Worm (Caenorhabditis elegans): Measurements from ENCODE around the gene Y22D7AL.15.

The Y22D7AL.15 gene

ce11 chrIII:1665799-1666308 lies 6.2 kb upstream of the Y22D7AL.15 start, which contains the start of gene Y22D7AR.3:
TSS of gene Y22D7AR.3 (minus strand) at chrIII:1665849.
- TF ChIP-seq efl-1 (optimal IDR thresholded peaks at IDR 0.05) (no peak), efl-1 (GFP tag; optimal IDR thresholded peaks at IDR 0.05 in 1 of 2) (peak in 1 of 2 experiments; percentile 72), ceh-88 (GFP tag; IDR thresholded peaks at IDR 0.05) (no peak)

- TF ChIP-seq pag-3 (tag; optimal IDR thresholded peaks at IDR 0.05; ENCODE audit: borderline replicate concordance, insufficient read depth) = no peak
- no peak for TF ChIP-seq sup-37 (GFP tag; optimal IDR thresholded peaks at IDR 0.05)
- no peak for TF ChIP-seq nhr-19 (GFP tag; conservative IDR thresholded peaks at IDR 0.05)
- no peak for TF ChIP-seq sox-4 (tag; optimal IDR thresholded peaks at IDR 0.05)
- no peak for TF ChIP-seq pqm-1 (tag; optimal IDR thresholded peaks at IDR 0.05)
- no peak for TF ChIP-seq efl-1 (optimal IDR thresholded peaks at IDR 0.05)
- no peak for TF ChIP-seq efl-1 (GFP tag; optimal IDR thresholded peaks at IDR 0.05 in 1 of 2)
- TF ChIP-seq ama-1 (optimal IDR thresholded peaks at IDR 0.05) = no peak
- no peak for TF ChIP-seq nhr-28 (tag; optimal IDR thresholded peaks at IDR 0.05)
- no peak for TF ChIP-seq rnt-1 (tag; optimal IDR thresholded peaks at IDR 0.05)
- no peak for TF ChIP-seq nhr-90 (tag; optimal IDR thresholded peaks at IDR 0.05; ENCODE audit: poor library complexity)
- TF ChIP-seq hpl-2 (GFP tag; optimal IDR thresholded peaks at IDR 0.05) = no peak
- TF ChIP-seq lin-15B (tag; optimal IDR thresholded peaks at IDR 0.05) = no peak
Measured at ce11 chrIII:1665373-1665772, 5.7 kb upstream of the Y22D7AL.15 start.

ce11 chrIII:1664761-1665266 lies 5.2 kb upstream of the Y22D7AL.15 start, which contains the start of gene Y22D7AL.16:
TSS of gene Y22D7AL.16 (minus strand) at chrIII:1665216.
- TF ChIP-seq ztf-11 (tag; optimal IDR thresholded peaks at IDR 0.05) (no peak), aly-2 (tag; optimal IDR thresholded peaks at IDR 0.05) (no peak), lin-15B (tag; optimal IDR thresholded peaks at IDR 0.05) (no peak), isw-1 (GFP tag; IDR thresholded peaks at IDR 0.05) (no peak), nhr-90 (tag; optimal IDR thresholded peaks at IDR 0.05; ENCODE audit: poor library complexity) (no peak), C16A3.4 (tag; optimal IDR thresholded peaks at IDR 0.05) (no peak), sptf-1 (tag; optimal IDR thresholded peaks at IDR 0.05) (no peak)

ce11 chrIII:1663056-1663455 lies 3.4 kb upstream of the Y22D7AL.15 start:
- TF ChIP-seq irx-1 (tag; optimal IDR thresholded peaks at IDR 0.05) = no peak
- TF ChIP-seq xbp-1 (tag; optimal IDR thresholded peaks at IDR 0.05) = no peak
- TF ChIP-seq lin-39 (tag; optimal IDR thresholded peaks at IDR 0.05) = no peak
- no peak for TF ChIP-seq nhr-90 (tag; optimal IDR thresholded peaks at IDR 0.05; ENCODE audit: poor library complexity)
- no peak for TF ChIP-seq zip-4 (GFP tag; optimal IDR thresholded peaks at IDR 0.05)
- TF ChIP-seq fkh-10 (GFP tag; optimal IDR thresholded peaks at IDR 0.05) = no peak
- no peak for TF ChIP-seq ces-1 (GFP tag; optimal IDR thresholded peaks at IDR 0.05)
- no peak for TF ChIP-seq mef-2 (tag; optimal IDR thresholded peaks at IDR 0.05)
- TF ChIP-seq swsn-7 (tag; optimal IDR thresholded peaks at IDR 0.05) = no peak
- no peak for TF ChIP-seq nhr-237 (tag; optimal IDR thresholded peaks at IDR 0.05)
- no peak for TF ChIP-seq fkh-4 (tag; optimal IDR thresholded peaks at IDR 0.05; ENCODE audit: borderline replicate concordance)
- no peak for TF ChIP-seq nhr-76 (tag; optimal IDR thresholded peaks at IDR 0.05)
- no peak for TF ChIP-seq ceh-63 (GFP tag; optimal IDR thresholded peaks at IDR 0.05)
- no peak for TF ChIP-seq hlh-17 (GFP tag; optimal IDR thresholded peaks at IDR 0.05; ENCODE audit: borderline replicate concordance)
- no peak for TF ChIP-seq grh-1 (GFP tag; IDR thresholded peaks at IDR 0.05)
- TF ChIP-seq unc-98 (GFP tag; IDR thresholded peaks at IDR 0.05) = no peak

ce11 chrIII:1662405-1662804 lies 2.7 kb upstream of the Y22D7AL.15 start:
- peak; percentile 15 for TF ChIP-seq nhr-85 (tag)
- TF ChIP-seq mab-9 (GFP tag; IDR thresholded peaks at IDR 0.05) = no peak

All from whole organism, L1 larva.